Worm (Caenorhabditis elegans) whole organism, dauer: ENCODE measurements around the gene srbc-48.
"Not testable (repeated sequence)": the region's sequence is repeated elsewhere in the genome, so short reads cannot be mapped to it uniquely, and the experiment has no call there.

Experiments
- unc-62 ChIP-seq: sonication (generic microtip); optimal IDR thresholded peaks from 2 replicates; lab custom pipeline; 2017; ENCODE audit warnings: missing biosample characterization, missing genetic modification reagents, missing genetic modification characterization

srbc-48 gene

ce11 chrV:15811982-15812381 is 8.1 kb upstream of the srbc-48 start, which contains the start of gene nhr-282:
Gene nhr-282, plus strand, starts transcription at chrV:15812282.
- not testable (repeated sequence) for TF ChIP-seq unc-62 (GFP tag; lab: Kevin White, UChicago)

ce11 chrV:15815962-15816432 is 4.1 kb upstream of the srbc-48 start, which contains the start of the genes fbxa-69 and F54B8.4:
Gene fbxa-69, minus strand, starts transcription at chrV:15815971.
Gene F54B8.4, plus strand, starts transcription at chrV:15816382.
- no peak for TF ChIP-seq unc-62 (GFP tag; lab: Kevin White, UChicago)

- no peak for TF ChIP-seq unc-62 (GFP tag; lab: Kevin White, UChicago)
Observed at ce11 chrV:15817746-15818145, 2.3 kb upstream of the srbc-48 start, which contains the start of gene abf-3. Gene abf-3, minus strand, starts transcription at chrV:15817846.

DNA sequence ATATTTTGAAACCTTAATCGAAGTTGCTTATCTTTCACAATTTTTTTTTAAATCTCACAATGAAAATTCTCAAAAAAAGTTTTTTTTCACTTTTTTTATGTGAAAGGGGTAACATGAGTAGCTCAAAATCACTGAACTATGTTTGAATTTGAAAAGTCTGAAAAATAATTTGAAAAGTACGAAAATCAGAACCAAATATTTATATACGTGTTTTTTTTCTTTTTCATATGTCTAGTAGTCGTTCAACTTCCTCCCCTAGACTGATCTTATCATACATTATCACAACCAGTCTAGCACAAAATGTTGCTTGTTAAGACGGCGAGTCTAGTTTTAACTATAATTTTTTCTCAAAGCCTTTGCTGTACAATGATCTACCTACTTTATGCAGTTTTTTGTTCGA is 1.3 kb downstream of the srbc-48 start, which contains the start of gene srbc-49:
TSS of gene srbc-49 (plus strand) at position 301 of the 400 bp plus-strand sequence.
- no peak for TF ChIP-seq unc-62 (GFP tag; lab: Kevin White, UChicago)

DNA sequence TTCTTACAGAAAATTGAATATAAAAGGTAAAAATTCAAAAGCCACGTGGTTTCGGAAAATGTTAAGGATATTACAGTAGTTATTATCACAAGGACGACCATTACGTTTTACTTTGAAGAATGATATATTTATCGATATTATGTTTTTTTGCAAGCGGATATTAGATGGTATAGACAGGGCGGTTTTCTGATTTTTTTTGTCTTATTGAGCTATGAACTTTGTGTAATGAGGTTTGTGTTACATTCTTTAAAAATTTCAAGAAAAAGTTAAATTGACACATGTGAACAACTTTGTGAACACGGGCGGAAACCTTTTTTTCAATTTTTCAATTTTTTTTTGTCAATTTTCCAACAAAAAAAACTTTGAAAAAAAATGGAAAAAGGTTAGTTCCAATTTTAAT is 4.8 kb downstream of the srbc-48 start, which contains the start of gene srbc-50:
TSS of gene srbc-50 (minus strand) at position 101 of the 400 bp plus-strand sequence.
- no peak for TF ChIP-seq unc-62 (GFP tag; lab: Kevin White, UChicago)

ce11 chrV:15826110-15826509 is 6.0 kb downstream of the srbc-48 start, which contains the start of gene srbc-51:
Gene srbc-51, plus strand, starts transcription at chrV:15826410.
- TF ChIP-seq unc-62 (GFP tag; lab: Kevin White, UChicago): no peak

- no peak for TF ChIP-seq unc-62 (GFP tag; lab: Kevin White, UChicago)
Observed at ce11 chrV:15829907-15830306, 9.8 kb downstream of the srbc-48 start, which contains the start of gene srbc-55. Gene srbc-55, minus strand, starts transcription at chrV:15830007.

- TF ChIP-seq unc-62 (GFP tag; lab: Kevin White, UChicago): no peak
Observed at ce11 chrV:15831586-15831985, 11.5 kb downstream of the srbc-48 start, which contains the start of gene srbc-56. Gene srbc-56, minus strand, starts transcription at chrV:15831686.

- TF ChIP-seq unc-62 (GFP tag; lab: Kevin White, UChicago): no peak
Observed at ce11 chrV:15833622-15834021, 13.5 kb downstream of the srbc-48 start, which contains the start of gene srbc-54. Gene srbc-54, minus strand, starts transcription at chrV:15833722.

DNA sequence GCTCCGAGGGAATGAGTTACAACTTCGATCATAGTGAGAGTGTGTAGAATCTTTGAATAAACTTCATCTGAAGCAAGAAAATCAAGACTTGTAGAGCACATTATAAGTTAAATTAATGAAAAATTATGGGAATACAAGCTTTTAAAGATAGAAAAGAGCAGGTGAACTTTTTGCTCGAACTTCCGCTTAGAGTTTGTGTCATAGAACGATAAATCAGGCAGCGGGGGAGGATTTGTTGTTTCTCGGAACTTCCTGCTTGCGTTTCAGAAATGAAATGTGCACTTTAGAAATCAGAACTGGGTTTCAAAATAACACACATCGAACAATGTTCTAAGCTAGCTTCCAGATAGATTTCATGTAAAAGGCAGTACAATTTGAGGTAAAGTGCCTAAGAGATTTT is 21.0 kb downstream of the srbc-48 start, which contains the start of gene srh-149:
TSS of gene srh-149 (minus strand) at position 101 of the 400 bp plus-strand sequence.
- TF ChIP-seq unc-62 (GFP tag; lab: Kevin White, UChicago): no peak

DNA sequence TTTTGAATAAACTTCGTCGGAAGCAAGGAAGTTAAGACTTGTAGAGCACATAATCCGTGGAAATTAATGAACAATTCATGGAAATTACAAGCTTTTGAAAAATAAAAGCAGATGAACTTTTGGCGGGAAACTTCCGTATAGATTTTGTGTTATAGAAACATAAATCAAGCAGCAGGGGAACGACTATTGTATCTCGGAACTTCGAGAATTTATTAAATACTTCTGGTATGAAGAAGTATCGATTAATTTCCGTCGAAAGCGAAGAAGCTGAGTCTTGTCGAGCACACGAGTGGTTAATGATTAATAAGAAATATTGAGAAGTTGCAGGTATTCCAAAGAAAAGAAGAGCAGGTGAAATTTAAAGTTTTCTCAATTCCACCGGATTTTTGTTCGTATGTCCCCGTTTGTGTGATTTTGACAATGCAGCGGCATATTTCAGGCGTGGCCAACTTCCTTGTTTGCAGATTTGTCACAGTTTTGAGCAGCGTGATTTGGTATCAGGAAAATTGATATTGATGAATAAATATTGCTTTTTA is 30.3 kb downstream of the srbc-48 start, which contains the start of gene srh-147:
TSS of gene srh-147 (minus strand) at position 51 of the 536 bp plus-strand sequence.
- TF ChIP-seq unc-62 (GFP tag; lab: Kevin White, UChicago): not testable (repeated sequence)

ce11 chrV:15858292-15858691 is 38.2 kb downstream of the srbc-48 start, which contains the start of gene srh-148:
Gene srh-148, minus strand, starts transcription at chrV:15858392.
- TF ChIP-seq unc-62 (GFP tag; lab: Kevin White, UChicago): no peak

- no peak for TF ChIP-seq unc-62 (GFP tag; lab: Kevin White, UChicago)
Observed at ce11 chrV:15862599-15862998, 42.5 kb downstream of the srbc-48 start, which contains the start of gene srz-12. Gene srz-12, minus strand, starts transcription at chrV:15862699.

- no peak for TF ChIP-seq unc-62 (GFP tag; lab: Kevin White, UChicago)
Observed at ce11 chrV:15863042-15863441, 43.0 kb downstream of the srbc-48 start, which contains the start of gene srh-299. Gene srh-299, plus strand, starts transcription at chrV:15863342.

DNA sequence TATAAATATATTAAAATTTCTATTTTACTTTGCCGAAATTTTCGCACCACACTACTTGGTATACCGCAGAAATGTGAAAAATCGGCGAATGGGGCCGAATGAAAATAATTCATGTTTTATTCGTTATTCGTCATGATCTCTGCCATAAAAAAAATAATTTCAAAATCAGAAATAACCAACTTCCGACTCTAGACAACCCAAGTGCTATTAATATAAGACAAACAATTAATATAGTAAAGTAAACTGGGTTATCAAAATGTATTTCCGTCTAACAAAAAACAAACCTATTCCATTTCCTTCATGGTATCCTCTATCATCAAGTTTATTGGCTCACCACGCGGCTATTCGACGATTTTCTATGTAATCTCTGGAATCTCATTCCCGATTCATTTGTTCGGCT is 45.8 kb downstream of the srbc-48 start, which contains the start of gene srh-293:
TSS of gene srh-293 (plus strand) at position 301 of the 400 bp plus-strand sequence.
- TF ChIP-seq unc-62 (GFP tag; lab: Kevin White, UChicago): no peak

ce11 chrV:15867373-15867772 is 47.3 kb downstream of the srbc-48 start, which contains the start of gene fbxa-197:
Gene fbxa-197, plus strand, starts transcription at chrV:15867673.
- TF ChIP-seq unc-62 (GFP tag; lab: Kevin White, UChicago): no peak
